4 worm cellular contexts compared by ENCODE assay signal in the genomic region with DNA sequence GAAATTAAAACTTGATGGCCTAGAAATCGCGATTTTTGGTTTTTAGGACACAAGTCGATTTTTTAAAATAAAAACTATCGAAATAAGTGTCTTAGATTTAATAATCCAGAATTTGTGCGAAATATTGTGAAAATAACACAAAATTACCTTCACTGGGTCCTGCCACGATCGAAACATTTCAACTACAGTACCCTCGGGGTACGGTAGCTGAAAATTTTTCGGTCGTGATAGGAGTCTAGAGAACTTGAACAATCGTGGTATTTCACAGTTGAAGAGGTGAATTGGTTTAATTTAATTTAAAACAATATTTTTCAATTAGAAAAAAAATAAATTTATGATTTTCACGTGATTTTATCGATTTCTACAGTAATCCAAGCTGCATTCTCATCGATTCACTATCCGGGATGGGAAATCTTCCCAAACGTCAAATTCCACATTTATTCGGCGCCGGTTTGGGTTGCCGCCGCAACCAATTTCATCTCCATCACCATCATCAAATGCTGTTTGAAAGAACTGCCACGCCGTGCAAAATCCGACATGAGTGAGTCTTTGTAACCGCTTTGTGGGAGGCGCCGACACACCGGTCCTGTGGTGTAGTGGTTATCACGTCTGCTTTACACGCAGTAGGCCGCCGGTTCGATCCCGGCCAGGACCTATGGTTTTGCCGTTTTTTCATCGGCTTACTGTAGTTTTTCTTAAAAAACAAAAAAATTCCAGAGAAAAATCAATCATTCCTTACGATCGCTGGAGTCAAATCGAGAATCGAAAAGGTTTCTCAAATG.
TF ChIP-seq lines count a peak whose summit lies in the region.

No protein-coding gene starts in this region.

TF ChIP-seq in whole organism, L2 larva, 48 proteins besides CTCF, POLR2A, EP300 and RAD21 (continues in another document):
- TF ChIP-seq nhr-237 (tag; optimal IDR thresholded peaks at IDR 0.05; lab: Kevin White, UChicago) (no peak), elt-1 (tag; optimal IDR thresholded peaks at IDR 0.05; lab: Kevin White, UChicago) (no peak), ceh-16 (tag; optimal IDR thresholded peaks at IDR 0.05; lab: Kevin White, UChicago) (no peak), blmp-1 (tag; optimal IDR thresholded peaks at IDR 0.05; lab: Kevin White, UChicago; ENCODE audit: insufficient read depth) (no peak), ZK546.5 (tag; optimal IDR thresholded peaks at IDR 0.05; lab: Kevin White, UChicago) (no peak), ama-1 (optimal IDR thresholded peaks at IDR 0.05; lab: Kevin White, UChicago) (no peak), egl-27 (tag; optimal IDR thresholded peaks at IDR 0.05; lab: Kevin White, UChicago) (no peak), lin-13 (GFP tag; optimal IDR thresholded peaks at IDR 0.05; lab: Kevin White, UChicago) (peak; percentile 46), nhr-25 (tag; optimal IDR thresholded peaks at IDR 0.05; lab: Kevin White, UChicago) (no peak), lin-11 (tag; optimal IDR thresholded peaks at IDR 0.05; lab: Kevin White, UChicago) (peak; percentile 39), nhr-10 (tag; optimal IDR thresholded peaks at IDR 0.05; lab: Kevin White, UChicago) (no peak), R02D3.7 (tag; optimal IDR thresholded peaks at IDR 0.05; lab: Kevin White, UChicago) (no peak), mab-5 (tag; optimal IDR thresholded peaks at IDR 0.05; lab: Kevin White, UChicago) (no peak), ztf-4 (tag; optimal IDR thresholded peaks at IDR 0.05; lab: Kevin White, UChicago) (no peak), nhr-23 (tag; optimal IDR thresholded peaks at IDR 0.05; lab: Kevin White, UChicago) (no peak), sem-4 (tag; optimal IDR thresholded peaks at IDR 0.05; lab: Kevin White, UChicago) (no peak), ztf-1 (GFP tag; conservative IDR thresholded peaks at IDR 0.05; lab: Robert Waterston, UW) (no peak), unc-55 (GFP tag; optimal IDR thresholded peaks at IDR 0.05; lab: Kevin White, UChicago) (peak; percentile 70), elt-3 (tag; optimal IDR thresholded peaks at IDR 0.05; lab: Kevin White, UChicago) (no peak), sma-9 (GFP tag; optimal IDR thresholded peaks at IDR 0.05; lab: Kevin White, UChicago) (no peak), sma-9 (tag; optimal IDR thresholded peaks at IDR 0.05; lab: Kevin White, UChicago) (no peak), F13H6.1 (tag; optimal IDR thresholded peaks at IDR 0.05; lab: Kevin White, UChicago) (peak; percentile 61)

TF ChIP-seq in whole organism, L4 larva, 104 proteins besides CTCF, POLR2A, EP300 and RAD21 (continues in another document):
- TF ChIP-seq dpl-1 (GFP tag; optimal IDR thresholded peaks at IDR 0.05; lab: Kevin White, UChicago) = peak; percentile 33
- no peak for TF ChIP-seq zip-11 (GFP tag; IDR thresholded peaks at IDR 0.05; lab: Robert Waterston, UW)
- 0 out of 2 replicates have a peak, but pooled peaks have one; percentile 47 for TF ChIP-seq vab-7 (GFP tag; IDR thresholded peaks at IDR 0.05; lab: Robert Waterston, UW)
- TF ChIP-seq ceh-32 (tag; optimal IDR thresholded peaks at IDR 0.05; lab: Kevin White, UChicago; ENCODE audit: poor library complexity) = no peak
- TF ChIP-seq fkh-10 (GFP tag; optimal IDR thresholded peaks at IDR 0.05; lab: Kevin White, UChicago) = peak; percentile 49
- TF ChIP-seq lir-3 (tag; optimal IDR thresholded peaks at IDR 0.05; lab: Kevin White, UChicago) = peak; percentile 19
- peak; percentile 76 for TF ChIP-seq hmg-1.1 (GFP tag; IDR thresholded peaks at IDR 0.05; lab: Robert Waterston, UW)
- TF ChIP-seq php-3 (GFP tag; IDR thresholded peaks at IDR 0.05; lab: Robert Waterston, UW) = peak; percentile 46; the same call in 1 of the 2 replicates
- no peak for TF ChIP-seq attf-4 (tag; optimal IDR thresholded peaks at IDR 0.05; lab: Kevin White, UChicago)
- no peak for TF ChIP-seq unc-39 (tag; optimal IDR thresholded peaks at IDR 0.05; lab: Kevin White, UChicago)
- TF ChIP-seq T26A8.4 (GFP tag; IDR thresholded peaks at IDR 0.05; lab: Robert Waterston, UW) = no peak
- no peak for TF ChIP-seq set-16 (GFP tag; IDR thresholded peaks at IDR 0.05; lab: Robert Waterston, UW)
- TF ChIP-seq ZK546.5 (tag; optimal IDR thresholded peaks at IDR 0.05; lab: Kevin White, UChicago) = no peak
- TF ChIP-seq hif-1 (tag; optimal IDR thresholded peaks at IDR 0.05; lab: Kevin White, UChicago) = peak in 1 of 2 experiments; percentile 42
- no peak for TF ChIP-seq F37D6.2 (tag; optimal IDR thresholded peaks at IDR 0.05; lab: Kevin White, UChicago)
- TF ChIP-seq dve-1 (tag; optimal IDR thresholded peaks at IDR 0.05; lab: Kevin White, UChicago; ENCODE audit: insufficient read depth) = peak; percentile 39
- TF ChIP-seq hlh-30 (tag; optimal IDR thresholded peaks at IDR 0.05; lab: Kevin White, UChicago; ENCODE audit: insufficient read depth) = peak; percentile 31
- peak; percentile 54 for TF ChIP-seq rbr-2 (tag; optimal IDR thresholded peaks at IDR 0.05; lab: Kevin White, UChicago)
- 0 out of 2 replicates have a peak, but pooled peaks have one; percentile 48 for TF ChIP-seq madf-9 (GFP tag; conservative IDR thresholded peaks at IDR 0.05; lab: Robert Waterston, UW)
- peak in 1 of 2 experiments; percentile 53 for TF ChIP-seq lsy-2 (tag; optimal IDR thresholded peaks at IDR 0.05; lab: Kevin White, UChicago)

TF ChIP-seq in whole organism, late embryonic, 69 proteins besides CTCF, POLR2A, EP300 and RAD21 (continues in another document):
- TF ChIP-seq syd-9 (tag; optimal IDR thresholded peaks at IDR 0.05; lab: Kevin White, UChicago) (no peak), nfya-1 (tag; optimal IDR thresholded peaks at IDR 0.05; lab: Kevin White, UChicago) (peak; percentile 40), ttx-3 (tag; optimal IDR thresholded peaks at IDR 0.05; lab: Kevin White, UChicago) (peak; percentile 42), C08G9.2 (tag; optimal IDR thresholded peaks at IDR 0.05; lab: Kevin White, UChicago) (peak; percentile 3), ceh-30 (tag; optimal IDR thresholded peaks at IDR 0.05; lab: Kevin White, UChicago) (no peak), ceh-2 (tag; optimal IDR thresholded peaks at IDR 0.05; lab: Kevin White, UChicago) (peak; percentile 19), gmeb-2 (tag; optimal IDR thresholded peaks at IDR 0.05; lab: Kevin White, UChicago) (peak; percentile 53), pat-9 (tag; optimal IDR thresholded peaks at IDR 0.05; lab: Kevin White, UChicago) (peak; percentile 60), ceh-34 (tag; optimal IDR thresholded peaks at IDR 0.05; lab: Kevin White, UChicago) (peak; percentile 11), K02D7.2 (tag; optimal IDR thresholded peaks at IDR 0.05; lab: Kevin White, UChicago) (no peak), K09A11.1 (tag; optimal IDR thresholded peaks at IDR 0.05; lab: Kevin White, UChicago; ENCODE audit: insufficient read depth) (peak; percentile 36), hlh-6 (tag; optimal IDR thresholded peaks at IDR 0.05; lab: Kevin White, UChicago) (peak; percentile 53), unc-3 (GFP tag; conservative IDR thresholded peaks at IDR 0.05; lab: Robert Waterston, UW) (peak; percentile 48; the same call in 1 of the 2 replicates), unc-3 (tag; optimal IDR thresholded peaks at IDR 0.05; lab: Kevin White, UChicago) (no peak), unc-42 (tag; optimal IDR thresholded peaks at IDR 0.05; lab: Kevin White, UChicago) (peak; percentile 1), pha-4 (tag; optimal IDR thresholded peaks at IDR 0.05; lab: Kevin White, UChicago) (no peak), ztf-16 (tag; optimal IDR thresholded peaks at IDR 0.05; lab: Kevin White, UChicago) (peak; percentile 22), sox-4 (tag; optimal IDR thresholded peaks at IDR 0.05; lab: Kevin White, UChicago) (peak; percentile 66), ceh-14 (tag; optimal IDR thresholded peaks at IDR 0.05; lab: Kevin White, UChicago) (peak; percentile 61), ama-1 (optimal IDR thresholded peaks at IDR 0.05; lab: Kevin White, UChicago) (no peak), lin-11 (tag; optimal IDR thresholded peaks at IDR 0.05; lab: Kevin White, UChicago) (peak; percentile 22), ceh-6 (GFP tag; optimal IDR thresholded peaks at IDR 0.05; lab: Kevin White, UChicago) (peak; percentile 60)

TF ChIP-seq in whole organism, mixed stage, embryonic, 35 proteins besides CTCF, POLR2A, EP300 and RAD21 (continues in another document):
- TF ChIP-seq sem-2 (GFP tag; optimal IDR thresholded peaks at IDR 0.05; lab: Kevin White, UChicago) (peak; percentile 55), mep-1 (tag; optimal IDR thresholded peaks at IDR 0.05; lab: Kevin White, UChicago) (no peak), pha-4 (tag; optimal IDR thresholded peaks at IDR 0.05; lab: Kevin White, UChicago) (no peak), zip-8 (tag; optimal IDR thresholded peaks at IDR 0.05; lab: Kevin White, UChicago) (no peak), ceh-83 (GFP tag; optimal IDR thresholded peaks at IDR 0.05; lab: Kevin White, UChicago) (peak; percentile 87), unc-120 (tag; optimal IDR thresholded peaks at IDR 0.05; lab: Kevin White, UChicago; ENCODE audit: poor library complexity, severe bottlenecking) (peak; percentile 9), M03D4.4 (tag; optimal IDR thresholded peaks at IDR 0.05; lab: Kevin White, UChicago) (peak; percentile 77), nhr-28 (tag; optimal IDR thresholded peaks at IDR 0.05; lab: Kevin White, UChicago) (no peak), cnd-1 (tag; optimal IDR thresholded peaks at IDR 0.05; lab: Kevin White, UChicago) (peak; percentile 83), snpc-4 (tag; optimal IDR thresholded peaks at IDR 0.05; lab: Kevin White, UChicago) (no peak), lsy-2 (tag; optimal IDR thresholded peaks at IDR 0.05; lab: Kevin White, UChicago) (peak; percentile 16), lin-32 (GFP tag; optimal IDR thresholded peaks at IDR 0.05; lab: Kevin White, UChicago) (peak; percentile 22), ceh-43 (GFP tag; optimal IDR thresholded peaks at IDR 0.05; lab: Kevin White, UChicago) (no peak), nhr-237 (tag; optimal IDR thresholded peaks at IDR 0.05; lab: Kevin White, UChicago) (no peak), elt-1 (tag; optimal IDR thresholded peaks at IDR 0.05; lab: Kevin White, UChicago; ENCODE audit: borderline replicate concordance, insufficient read depth) (no peak), mls-2 (tag; optimal IDR thresholded peaks at IDR 0.05; lab: Kevin White, UChicago) (peak; percentile 64), unc-62 (GFP tag; optimal IDR thresholded peaks at IDR 0.05; lab: Kevin White, UChicago) (no peak), flh-1 (GFP tag; optimal IDR thresholded peaks at IDR 0.05; lab: Kevin White, UChicago) (no peak), mab-5 (tag; optimal IDR thresholded peaks at IDR 0.05; lab: Kevin White, UChicago) (no peak), nhr-2 (tag; optimal IDR thresholded peaks at IDR 0.05; lab: Kevin White, UChicago) (no peak), elt-3 (tag; optimal IDR thresholded peaks at IDR 0.05; lab: Kevin White, UChicago) (no peak), hlh-1 (tag; optimal IDR thresholded peaks at IDR 0.05; lab: Kevin White, UChicago) (no peak), bed-3 (GFP tag; optimal IDR thresholded peaks at IDR 0.05; lab: Kevin White, UChicago) (peak; percentile 58), nhr-76 (tag; optimal IDR thresholded peaks at IDR 0.05; lab: Kevin White, UChicago) (no peak), ceh-39 (tag; optimal IDR thresholded peaks at IDR 0.05; lab: Kevin White, UChicago) (no peak), unc-39 (tag; optimal IDR thresholded peaks at IDR 0.05; lab: Kevin White, UChicago) (no peak)
